Worm (Caenorhabditis elegans) whole organism, L4/young adult: ENCODE measurements around the gene C54F6.6.

Experiments used
- W03F9.2 ChIP-seq: fragments of 150-350 bp; optimal IDR thresholded peaks from 2 replicates; lab custom pipeline; 2014; ENCODE audit warnings: missing biosample characterization, missing genetic modification characterization
- him-1 ChIP-seq: sonication (generic microtip); optimal IDR thresholded peaks from 2 replicates; lab custom pipeline; 2016; ENCODE audit warnings: missing genotype, missing genetic modification reagents, missing genetic modification characterization, missing compliant biosample characterization

DNA sequence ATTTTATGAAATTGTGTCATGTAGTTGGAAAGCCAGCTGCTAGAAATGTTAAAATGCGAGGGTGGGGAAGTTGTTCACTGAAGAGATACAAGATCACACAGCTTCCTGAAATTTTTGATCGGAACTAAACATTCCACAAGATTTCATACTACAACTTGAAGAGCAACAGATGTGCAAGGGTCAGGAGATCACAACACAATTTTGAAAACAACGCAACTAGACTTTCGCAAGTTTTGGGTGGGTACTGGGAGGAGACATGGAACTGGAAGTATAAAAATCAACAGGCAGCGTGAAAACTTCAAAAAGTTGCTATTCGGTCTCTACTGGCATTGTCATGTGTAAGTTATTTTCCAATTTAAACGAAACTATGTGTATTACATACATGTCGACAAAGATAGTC lies 28.3 kb downstream of the C54F6.6 start, which contains the start of gene F19F10.3:
- TF ChIP-seq him-1 (tag; lab: Kevin White, UChicago) (no peak), W03F9.2 (tag; lab: Kevin White, UChicago) (no peak)
